Worm (Caenorhabditis elegans) whole organism, L4/young adult: ENCODE data around the gene srx-105.

Experiments
- W03F9.2 ChIP-seq: fragments of 150-350 bp; optimal IDR thresholded peaks from 2 replicates; lab custom pipeline; 2014; ENCODE audit warnings: missing biosample characterization, missing genetic modification characterization
- dao-5 ChIP-seq: sonication (generic microtip); optimal IDR thresholded peaks from 2 replicates; lab custom pipeline; 2016; ENCODE audit warnings: missing genotype, missing genetic modification characterization, moderate library complexity, missing compliant biosample characterization
- him-1 ChIP-seq: sonication (generic microtip); optimal IDR thresholded peaks from 2 replicates; lab custom pipeline; 2016; ENCODE audit warnings: missing genotype, missing genetic modification reagents, missing genetic modification characterization, missing compliant biosample characterization

- TF ChIP-seq him-1 (tag; lab: Kevin White, UChicago): no peak
- TF ChIP-seq W03F9.2 (tag; lab: Kevin White, UChicago): no peak
- no peak for TF ChIP-seq dao-5
Measured at ce11 chrII:3750685-3751084, 49.5 kb upstream of the srx-105 start, which contains the start of gene fbxb-91.
